Worm (Caenorhabditis elegans) whole organism, young adult: ENCODE results near the gene cyn-17.
A peak's percentile ranks its signal among the peaks of the same experiment; 100 is the strongest.

Source experiments
- B0019.2 ChIP-seq: fragments of 200-800 bp; sonication (Bioruptor generic); conservative IDR thresholded peaks from 2 replicates; pipeline ENCODE4 v1.3.6; 2022; ENCODE audit warnings: missing genetic modification reagents, missing genetic modification characterization, missing compliant biosample characterization
- B0336.3 ChIP-seq: fragments of 200-800 bp; sonication (Bioruptor generic); IDR thresholded peaks from 2 replicates; pipeline ENCODE4 v1.3.6; 2022; ENCODE audit warnings: missing genetic modification characterization, missing compliant biosample characterization
- C06A6.2 ChIP-seq: fragments of 200-800 bp; sonication (Bioruptor generic); conservative IDR thresholded peaks from 2 replicates; pipeline ENCODE4 v1.3.6; 2022; ENCODE audit warnings: missing genetic modification characterization, missing compliant biosample characterization
- D2030.7 ChIP-seq: fragments of 200-800 bp; sonication (Bioruptor generic); IDR thresholded peaks from 2 replicates; pipeline ENCODE4 v1.3.6; 2022; ENCODE audit warnings: missing genetic modification reagents, missing genetic modification characterization, missing compliant biosample characterization
- F10E7.11 ChIP-seq: sonication (generic microtip); optimal IDR thresholded peaks from 2 replicates; lab custom pipeline; 2017; ENCODE audit warnings: mild to moderate bottlenecking, missing genetic modification characterization, moderate library complexity, missing compliant biosample characterization
- F33H1.4 ChIP-seq: fragments of 200-800 bp; sonication (Bioruptor generic); IDR thresholded peaks from 2 replicates; pipeline ENCODE4 v1.3.6; 2022; ENCODE audit warnings: missing genetic modification reagents, missing genetic modification characterization, missing compliant biosample characterization
- F52B5.7 ChIP-seq: sonication (generic microtip); optimal IDR thresholded peaks from 2 replicates; lab custom pipeline; 2016; ENCODE audit warnings: mild to moderate bottlenecking, missing genetic modification characterization, missing compliant biosample characterization
- F55B11.4 ChIP-seq: sonication (generic microtip); optimal IDR thresholded peaks from 2 replicates; lab custom pipeline; 2016; ENCODE audit warnings: missing compliant biosample characterization, missing genetic modification characterization, borderline replicate concordance; ENCODE audit not compliant: insufficient read depth
- F57C9.4 ChIP-seq: sonication (generic microtip); optimal IDR thresholded peaks from 2 replicates; lab custom pipeline; 2017; ENCODE audit warnings: mild to moderate bottlenecking, missing genetic modification characterization, missing compliant biosample characterization
- K12H6.12 ChIP-seq: fragments of 200-800 bp; sonication (Bioruptor generic); optimal IDR thresholded peaks from 2 replicates; lab custom pipeline; 2018; ENCODE audit warnings: mild to moderate bottlenecking, missing genetic modification characterization, missing compliant biosample characterization
- Y53F4B.3 ChIP-seq: fragments of 200-800 bp; sonication (Bioruptor generic); IDR thresholded peaks from 2 replicates; pipeline ENCODE4 v1.3.6; 2022; ENCODE audit warnings: missing genetic modification reagents, missing genetic modification characterization, missing compliant biosample characterization
- Y79H2A.3 ChIP-seq: fragments of 200-800 bp; sonication (Bioruptor generic); conservative IDR thresholded peaks from 2 replicates; pipeline ENCODE4 v1.3.6; 2022; ENCODE audit warnings: missing genetic modification reagents, missing genetic modification characterization, missing compliant biosample characterization
- atf-7 ChIP-seq: sonication (generic microtip); optimal IDR thresholded peaks from 2 replicates; lab custom pipeline; 2017; ENCODE audit warnings: mild to moderate bottlenecking, missing genetic modification characterization, missing compliant biosample characterization
- athp-1 ChIP-seq: sonication (generic microtip); optimal IDR thresholded peaks from 2 replicates; lab custom pipeline; 2017; ENCODE audit warnings: mild to moderate bottlenecking, missing genetic modification characterization, missing compliant biosample characterization
- cebp-1 ChIP-seq, 2 experiments: fragments of 200-800 bp in 1 of 2; sonication (Bioruptor generic) in 1 of 2; sonication (generic microtip) in 1 of 2; IDR thresholded peaks in 1 of 2; optimal IDR thresholded peaks in 1 of 2; 2 replicates each; pipeline versions ENCODE4 v1.3.6 to Lab custom; 2017 to 2022; ENCODE audit warnings: missing compliant biosample characterization in 2 of 2, missing genetic modification characterization in 2 of 2, mild to moderate bottlenecking in 1 of 2, missing genetic modification reagents in 1 of 2, moderate library complexity in 1 of 2
- cebp-2 ChIP-seq: fragments of 200-800 bp; sonication (Bioruptor generic); IDR thresholded peaks from 2 replicates; pipeline ENCODE4 v1.3.6; 2022; ENCODE audit warnings: missing genetic modification characterization, missing compliant biosample characterization
- ceh-79 ChIP-seq: sonication (generic microtip); optimal IDR thresholded peaks from 2 replicates; lab custom pipeline; 2017; ENCODE audit warnings: mild to moderate bottlenecking, missing genetic modification characterization, missing compliant biosample characterization
- dox-1 ChIP-seq: fragments of 200-800 bp; sonication (Bioruptor generic); IDR thresholded peaks from 2 replicates; pipeline ENCODE4 v1.3.6; 2022; ENCODE audit warnings: missing genetic modification reagents, missing genetic modification characterization, missing compliant biosample characterization
- efl-1 ChIP-seq: fragments of 150-350 bp; optimal IDR thresholded peaks from 2 replicates; lab custom pipeline; 2014; ENCODE audit warnings: missing biosample characterization, missing genetic modification reagents, missing genetic modification characterization
- egl-18 ChIP-seq: fragments of 200-800 bp; sonication (Bioruptor generic); IDR thresholded peaks from 2 replicates; pipeline ENCODE4 v1.3.6; 2022; ENCODE audit warnings: missing genetic modification reagents, missing genetic modification characterization, missing compliant biosample characterization
- ets-4 ChIP-seq: fragments of 200-800 bp; sonication (Bioruptor generic); optimal IDR thresholded peaks from 2 replicates; lab custom pipeline; 2018; ENCODE audit warnings: mild to moderate bottlenecking, missing genetic modification characterization, missing compliant biosample characterization
- hlh-26 ChIP-seq: fragments of 200-800 bp; sonication (Bioruptor generic); conservative IDR thresholded peaks from 2 replicates; pipeline ENCODE4 v1.3.6; 2022; ENCODE audit warnings: missing genetic modification reagents, missing genetic modification characterization, missing compliant biosample characterization
- hmg-1.2 ChIP-seq: fragments of 200-800 bp; sonication (Bioruptor generic); IDR thresholded peaks from 2 replicates; pipeline ENCODE4 v1.3.6; 2022; ENCODE audit warnings: missing genetic modification reagents, missing genetic modification characterization, missing compliant biosample characterization
- hmg-20 ChIP-seq: fragments of 200-800 bp; sonication (Bioruptor generic); IDR thresholded peaks from 2 replicates; pipeline ENCODE4 v1.3.6; 2022; ENCODE audit warnings: missing genetic modification reagents, missing genetic modification characterization, missing compliant biosample characterization
- lag-1 ChIP-seq: fragments of 200-800 bp; sonication (Bioruptor generic); IDR thresholded peaks from 2 replicates; pipeline ENCODE4 v1.3.6; 2022; ENCODE audit warnings: missing genetic modification reagents, missing genetic modification characterization, missing compliant biosample characterization
- lin-40 ChIP-seq: sonication (generic microtip); optimal IDR thresholded peaks from 2 replicates; lab custom pipeline; 2016; ENCODE audit warnings: missing genetic modification characterization, mild to moderate bottlenecking, missing compliant biosample characterization, missing genotype, missing genetic modification reagents
- lin-54 ChIP-seq: fragments of 200-800 bp; sonication (Bioruptor generic); optimal IDR thresholded peaks from 2 replicates; lab custom pipeline; 2018; ENCODE audit warnings: mild to moderate bottlenecking, missing genetic modification characterization, missing compliant biosample characterization
- mxl-1 ChIP-seq: sonication (generic microtip); optimal IDR thresholded peaks from 2 replicates; lab custom pipeline; 2016; ENCODE audit warnings: missing genetic modification characterization, missing compliant biosample characterization
- nfya-2 ChIP-seq: fragments of 200-800 bp; sonication (Bioruptor generic); IDR thresholded peaks from 2 replicates; pipeline ENCODE4 v1.3.6; 2022; ENCODE audit warnings: missing genetic modification reagents, missing genetic modification characterization, missing compliant biosample characterization
- nhr-179 ChIP-seq: sonication (generic microtip); optimal IDR thresholded peaks from 2 replicates; lab custom pipeline; 2016; ENCODE audit warnings: mild to moderate bottlenecking, missing genetic modification characterization, missing compliant biosample characterization
- nhr-80 ChIP-seq: sonication (generic microtip); optimal IDR thresholded peaks from 2 replicates; lab custom pipeline; 2016; ENCODE audit warnings: missing genetic modification characterization, missing compliant biosample characterization
- nhr-90 ChIP-seq: sonication (generic microtip); optimal IDR thresholded peaks from 2 replicates; lab custom pipeline; 2016; ENCODE audit warnings: missing genotype, mild to moderate bottlenecking, missing genetic modification characterization, missing compliant biosample characterization
- pbrm-1 ChIP-seq: fragments of 200-800 bp; sonication (Bioruptor generic); IDR thresholded peaks from 2 replicates; pipeline ENCODE4 v1.3.6; 2022; ENCODE audit warnings: missing genetic modification reagents, missing genetic modification characterization, missing compliant biosample characterization
- rec-8 ChIP-seq, 2 experiments: sonication (generic microtip); optimal IDR thresholded peaks; 2 replicates each; lab custom pipeline; 2016; ENCODE audit warnings: mild to moderate bottlenecking in 2 of 2, missing genetic modification characterization in 2 of 2, missing genetic modification reagents in 2 of 2, missing genotype in 2 of 2, missing biosample characterization in 1 of 2, missing compliant biosample characterization in 1 of 2, moderate library complexity in 1 of 2
- rpc-1 ChIP-seq, 2 experiments: fragments of 150-350 bp in 1 of 2; sonication (generic microtip) in 1 of 2; optimal IDR thresholded peaks; 2 replicates each; lab custom pipeline; 2014 to 2018; ENCODE audit warnings: missing biosample characterization in 1 of 2, missing genetic modification characterization in 1 of 2, missing genetic modification reagents in 1 of 2, missing genotype in 1 of 2
- sdz-38 ChIP-seq: sonication (generic microtip); optimal IDR thresholded peaks from 2 replicates; lab custom pipeline; 2016; ENCODE audit warnings: missing genotype, missing genetic modification characterization, missing compliant biosample characterization
- snpc-1.1 ChIP-seq: sonication (generic microtip); optimal IDR thresholded peaks from 2 replicates; lab custom pipeline; 2017; ENCODE audit warnings: missing genetic modification characterization, mild to moderate bottlenecking, missing compliant biosample characterization, antibody characterized with exemption, moderate library complexity, missing genotype, missing genetic modification reagents; ENCODE audit not compliant: insufficient read depth
- sptf-2 ChIP-seq: fragments of 200-800 bp; sonication (Bioruptor generic); optimal IDR thresholded peaks from 2 replicates; lab custom pipeline; 2018; ENCODE audit warnings: mild to moderate bottlenecking, missing genetic modification characterization, missing compliant biosample characterization
- tbp1 ChIP-seq: fragments of 200-800 bp; sonication (Bioruptor generic); optimal IDR thresholded peaks from 2 replicates; lab custom pipeline; 2018; ENCODE audit warnings: mild to moderate bottlenecking, missing genetic modification characterization, missing compliant biosample characterization
- unc-62 ChIP-seq: fragments of 150-350 bp; optimal IDR thresholded peaks from 2 replicates; lab custom pipeline; 2014; ENCODE audit warnings: missing biosample characterization, missing genetic modification reagents, missing genetic modification characterization
- xnd-1 ChIP-seq: sonication (generic microtip); optimal IDR thresholded peaks from 2 replicates; lab custom pipeline; 2016; ENCODE audit warnings: missing genotype, missing genetic modification reagents, missing genetic modification characterization, missing compliant biosample characterization
- ztf-22 ChIP-seq: fragments of 200-800 bp; sonication (Bioruptor generic); optimal IDR thresholded peaks from 2 replicates; lab custom pipeline; 2018; ENCODE audit warnings: mild to moderate bottlenecking, missing genetic modification characterization, moderate library complexity, missing compliant biosample characterization
- ztf-26 ChIP-seq: sonication (generic microtip); optimal IDR thresholded peaks from 2 replicates; lab custom pipeline; 2017; ENCODE audit warnings: missing genetic modification characterization, missing compliant biosample characterization
- ztf-3 ChIP-seq: fragments of 200-800 bp; sonication (Bioruptor generic); optimal IDR thresholded peaks from 2 replicates; lab custom pipeline; 2018; ENCODE audit warnings: mild to moderate bottlenecking, missing genetic modification characterization, missing compliant biosample characterization
- ztf-6 ChIP-seq: fragments of 200-800 bp; sonication (Bioruptor generic); IDR thresholded peaks from 2 replicates; pipeline ENCODE4 v1.3.6; 2022; ENCODE audit warnings: missing genetic modification reagents, missing genetic modification characterization, missing compliant biosample characterization

The cyn-17 gene

ce11 chrV:5779984-5780383 is 19.5 kb upstream of the cyn-17 start:
- TF ChIP-seq ets-4 (GFP tag; lab: Kevin White, UChicago): no peak
- no peak for TF ChIP-seq cebp-1 (GFP tag; IDR thresholded peaks at IDR 0.05; lab: Robert Waterston, UW)
- peak; percentile 77 for TF ChIP-seq cebp-1 (tag; optimal IDR thresholded peaks at IDR 0.05; lab: Kevin White, UChicago)
- TF ChIP-seq F57C9.4 (tag; lab: Kevin White, UChicago): peak; percentile 17

ce11 chrV:5780713-5781360 is 18.6 kb upstream of the cyn-17 start, which contains the start of gene F44E7.5:
Gene F44E7.5 (minus strand): TSS chrV:5780922.
- TF ChIP-seq Y53F4B.3 (GFP tag; lab: Robert Waterston, UW): no peak
- peak; percentile 36 for TF ChIP-seq tbp1 (GFP tag; lab: Kevin White, UChicago)
- TF ChIP-seq nhr-90 (tag; lab: Kevin White, UChicago): peak; percentile 69
- TF ChIP-seq lin-40 (tag; lab: Kevin White, UChicago): peak; percentile 51
- TF ChIP-seq mxl-1: no peak
- TF ChIP-seq hmg-1.2 (GFP tag; lab: Robert Waterston, UW): peak; percentile 80
- 0 out of 2 replicates have a peak, but pooled peaks have one; percentile 41 for TF ChIP-seq B0336.3 (GFP tag; lab: Robert Waterston, UW)
- TF ChIP-seq D2030.7 (GFP tag; lab: Robert Waterston, UW): no peak
- no peak for TF ChIP-seq B0019.2 (GFP tag; lab: Robert Waterston, UW)
- no peak for TF ChIP-seq F55B11.4 (tag; lab: Kevin White, UChicago)
- no peak for TF ChIP-seq xnd-1 (tag; lab: Kevin White, UChicago)
- TF ChIP-seq F52B5.7: no peak
- no peak for TF ChIP-seq sptf-2 (GFP tag; lab: Kevin White, UChicago)
- TF ChIP-seq sdz-38 (tag; lab: Kevin White, UChicago): no peak
- no peak for TF ChIP-seq Y79H2A.3 (GFP tag; lab: Robert Waterston, UW)
- peak; percentile 76 for TF ChIP-seq F33H1.4 (GFP tag; lab: Robert Waterston, UW)
- TF ChIP-seq ztf-6 (GFP tag; lab: Robert Waterston, UW): no peak
- no peak for TF ChIP-seq unc-62 (GFP tag; lab: Kevin White, UChicago)
- TF ChIP-seq C06A6.2 (GFP tag; lab: Robert Waterston, UW): peak; percentile 66
- peak; percentile 91 for TF ChIP-seq nhr-80 (tag; lab: Kevin White, UChicago)
- TF ChIP-seq lag-1: no peak
- peak; percentile 89 for TF ChIP-seq ztf-26 (tag; lab: Kevin White, UChicago)
- TF ChIP-seq efl-1: no peak
- TF ChIP-seq snpc-1.1 (tag; lab: Kevin White, UChicago): no peak
- TF ChIP-seq lin-54 (GFP tag; lab: Kevin White, UChicago): peak; percentile 5
- no peak for TF ChIP-seq nhr-179 (tag; lab: Kevin White, UChicago)
- TF ChIP-seq cebp-1 (GFP tag; IDR thresholded peaks at IDR 0.05; lab: Robert Waterston, UW): no peak; the same call in 1 of the 2 replicates
- peak; percentile 69 for TF ChIP-seq cebp-1 (tag; optimal IDR thresholded peaks at IDR 0.05; lab: Kevin White, UChicago)
- no peak for TF ChIP-seq athp-1 (tag; lab: Kevin White, UChicago)
- TF ChIP-seq ceh-79 (tag; lab: Kevin White, UChicago): no peak
- no peak for TF ChIP-seq nfya-2 (GFP tag; lab: Robert Waterston, UW)
- peak; percentile 94 for TF ChIP-seq cebp-2 (GFP tag; lab: Robert Waterston, UW)
- no peak for TF ChIP-seq egl-18
- TF ChIP-seq hlh-26: no peak
- TF ChIP-seq rpc-1 (optimal IDR thresholded peaks at IDR 0.05; lab: Kevin White, UChicago): no peak
- no peak for TF ChIP-seq rpc-1 (tag; optimal IDR thresholded peaks at IDR 0.05; lab: Kevin White, UChicago)
- TF ChIP-seq rec-8 (tag; optimal IDR thresholded peaks at IDR 0.05; lab: Kevin White, UChicago): no peak
- no peak for TF ChIP-seq atf-7 (tag; lab: Kevin White, UChicago)
- TF ChIP-seq dox-1 (GFP tag; lab: Robert Waterston, UW): peak; percentile 81
- TF ChIP-seq pbrm-1 (GFP tag; lab: Robert Waterston, UW): no peak
- no peak for TF ChIP-seq ztf-3 (GFP tag; lab: Kevin White, UChicago)
- TF ChIP-seq hmg-20: no peak
- no peak for TF ChIP-seq ztf-22 (GFP tag; lab: Kevin White, UChicago)
- TF ChIP-seq K12H6.12 (tag; lab: Kevin White, UChicago): peak; percentile 40
- peak; percentile 100 for TF ChIP-seq F57C9.4 (tag; lab: Kevin White, UChicago)
- TF ChIP-seq F10E7.11 (tag; lab: Kevin White, UChicago): no peak
